Fruit fly (Drosophila melanogaster) whole organism, embryonic: ENCODE results near the gene yuri.

Experiments
- CG10267 ChIP-seq: fragments of 200-800 bp; sonication (Bioruptor generic); optimal IDR thresholded peaks from 2 replicates; lab custom pipeline; 2018; ENCODE audit warnings: missing biosample characterization, mild to moderate bottlenecking, missing genetic modification characterization, moderate library complexity
- CG13624 ChIP-seq: fragments of 200-800 bp; sonication (Bioruptor generic); optimal IDR thresholded peaks from 2 replicates; lab custom pipeline; 2016; ENCODE audit warnings: missing biosample characterization, missing genetic modification characterization
- CG1603 ChIP-seq: fragments of 200-800 bp; sonication (Bioruptor generic); optimal IDR thresholded peaks from 2 replicates; lab custom pipeline; 2019; ENCODE audit warnings: missing biosample characterization, mild to moderate bottlenecking, missing genetic modification characterization, moderate library complexity
- CG16779 ChIP-seq: fragments of 200-800 bp; sonication (Bioruptor generic); IDR thresholded peaks from 2 replicates; pipeline ENCODE4 v1.3.6; 2022; ENCODE audit warnings: missing biosample characterization, missing genetic modification characterization
- CG16863 ChIP-seq: fragments of 200-800 bp; sonication (Bioruptor generic); optimal IDR thresholded peaks from 3 replicates; lab custom pipeline; 2016; ENCODE audit warnings: missing biosample characterization, missing genetic modification characterization
- CG17612 ChIP-seq: fragments of 200-800 bp; sonication (Bioruptor generic); IDR thresholded peaks from 2 replicates; pipeline ENCODE4 v1.3.6; 2022; ENCODE audit warnings: missing biosample characterization, missing genetic modification characterization
- CG18764 ChIP-seq: fragments of 200-800 bp; sonication (Bioruptor generic); optimal IDR thresholded peaks from 3 replicates; lab custom pipeline; 2016; ENCODE audit warnings: missing biosample characterization, missing genetic modification characterization
- CG2202 ChIP-seq: fragments of 200-800 bp; sonication (Bioruptor generic); optimal IDR thresholded peaks from 2 replicates; lab custom pipeline; 2018; ENCODE audit warnings: missing biosample characterization, mild to moderate bottlenecking, missing genetic modification characterization
- CG31365 ChIP-seq: fragments of 200-800 bp; sonication (Bioruptor generic); optimal IDR thresholded peaks from 2 replicates; lab custom pipeline; 2018; ENCODE audit warnings: missing biosample characterization, mild to moderate bottlenecking, missing genetic modification characterization
- CG4854 ChIP-seq: fragments of 200-800 bp; sonication (Bioruptor generic); optimal IDR thresholded peaks from 2 replicates; lab custom pipeline; 2016; ENCODE audit warnings: missing biosample characterization, missing genetic modification characterization, inconsistent platforms
- CG6683 ChIP-seq: fragments of 200-800 bp; sonication (Bioruptor generic); optimal IDR thresholded peaks from 2 replicates; lab custom pipeline; 2017; ENCODE audit warnings: missing biosample characterization, mild to moderate bottlenecking, missing genetic modification characterization, missing genetic modification reagents
- CG6765 ChIP-seq: fragments of 200-800 bp; sonication (Bioruptor generic); optimal IDR thresholded peaks from 3 replicates; lab custom pipeline; 2017; ENCODE audit warnings: missing biosample characterization, mild to moderate bottlenecking, missing genetic modification characterization
- CG7745 ChIP-seq: fragments of 200-800 bp; sonication (Bioruptor generic); optimal IDR thresholded peaks from 2 replicates; lab custom pipeline; 2018; ENCODE audit warnings: missing biosample characterization, mild to moderate bottlenecking, missing genetic modification characterization, moderate library complexity
- CG7928 ChIP-seq: fragments of 200-800 bp; sonication (Bioruptor generic); optimal IDR thresholded peaks from 2 replicates; lab custom pipeline; 2017; ENCODE audit warnings: missing biosample characterization, mild to moderate bottlenecking, missing genetic modification characterization
- CG7987 ChIP-seq: fragments of 200-800 bp; sonication (Bioruptor generic); optimal IDR thresholded peaks from 2 replicates; lab custom pipeline; 2018; ENCODE audit warnings: missing biosample characterization, mild to moderate bottlenecking, missing genetic modification characterization, moderate library complexity
- CG8359 ChIP-seq: fragments of 200-800 bp; sonication (Bioruptor generic); optimal IDR thresholded peaks from 2 replicates; lab custom pipeline; 2017; ENCODE audit warnings: missing biosample characterization, mild to moderate bottlenecking, missing genetic modification characterization, borderline replicate concordance
- Doc2 ChIP-seq: fragments of 200-800 bp; sonication (Bioruptor generic); IDR thresholded peaks from 2 replicates; pipeline ENCODE4 v1.3.6; 2022; ENCODE audit warnings: missing biosample characterization, missing genetic modification characterization
- Eip74EF ChIP-seq, 2 experiments: fragments of 200-800 bp in 1 of 2; fragments of >200 bp in 1 of 2; sonication (Bioruptor generic) in 1 of 2; optimal IDR thresholded peaks; 2 replicates each; lab custom pipeline; 2017 to 2019; ENCODE audit warnings: missing biosample characterization in 2 of 2, missing genetic modification characterization in 2 of 2, mild to moderate bottlenecking in 1 of 2, moderate library complexity in 1 of 2
- Ets65A ChIP-seq: fragments of 200-800 bp; sonication (Bioruptor generic); peaks from one replicate; lab custom pipeline; 2016; ENCODE audit warnings: missing biosample characterization, missing genetic modification characterization
- Kr ChIP-seq: fragments of 200-800 bp; sonication (Bioruptor generic); optimal IDR thresholded peaks from 2 replicates; lab custom pipeline; 2017; ENCODE audit warnings: missing biosample characterization, mild to moderate bottlenecking, missing genetic modification characterization
- Med ChIP-seq: fragments of 200-800 bp; sonication (Bioruptor generic); peaks from one replicate; lab custom pipeline; 2016; ENCODE audit warnings: missing biosample characterization, missing genetic modification characterization, mild to moderate bottlenecking, inconsistent platforms, moderate library complexity
- Poxn ChIP-seq: fragments of 200-800 bp; sonication (Bioruptor generic); IDR thresholded peaks from 2 replicates; pipeline ENCODE4 v1.3.6; 2022; ENCODE audit warnings: missing biosample characterization, missing genetic modification characterization
- Tbp ChIP-seq: fragments of >200 bp; optimal IDR thresholded peaks from 2 replicates; lab custom pipeline; 2018; ENCODE audit warnings: missing biosample characterization, missing genetic modification characterization
- ac ChIP-seq: fragments of 200-800 bp; sonication (Bioruptor generic); optimal IDR thresholded peaks from 3 replicates; lab custom pipeline; 2017; ENCODE audit warnings: missing biosample characterization, mild to moderate bottlenecking, missing genetic modification characterization
- ato ChIP-seq: fragments of 200-800 bp; sonication (Bioruptor generic); IDR thresholded peaks from 2 replicates; pipeline ENCODE4 v1.3.6; 2022; ENCODE audit warnings: missing biosample characterization, missing genetic modification characterization; ENCODE audit not compliant: partially characterized antibody
- bbx ChIP-seq: fragments of 200-800 bp; sonication (Bioruptor generic); IDR thresholded peaks from 2 replicates; pipeline ENCODE4 v1.3.6; 2022; ENCODE audit warnings: missing biosample characterization, missing genetic modification characterization; ENCODE audit not compliant: partially characterized antibody
- cas ChIP-seq: fragments of 200-800 bp; sonication (Bioruptor generic); IDR thresholded peaks from 2 replicates; pipeline ENCODE4 v1.3.6; 2022; ENCODE audit warnings: missing biosample characterization, missing genetic modification characterization
- caup ChIP-seq: fragments of 200-800 bp; sonication (Bioruptor generic); optimal IDR thresholded peaks from 3 replicates; lab custom pipeline; 2017; ENCODE audit warnings: missing biosample characterization, mild to moderate bottlenecking, missing genetic modification characterization, moderate library complexity; ENCODE audit not compliant: severe bottlenecking
- dati ChIP-seq: fragments of 200-800 bp; sonication (Bioruptor generic); IDR thresholded peaks from 2 replicates; pipeline ENCODE4 v1.3.6; 2022; ENCODE audit warnings: missing biosample characterization, missing genetic modification characterization
- dmrt99B ChIP-seq: fragments of 200-800 bp; sonication (Bioruptor generic); optimal IDR thresholded peaks from 2 replicates; lab custom pipeline; 2018; ENCODE audit warnings: missing biosample characterization, mild to moderate bottlenecking, missing genetic modification characterization, moderate library complexity
- emc ChIP-seq: fragments of 200-800 bp; sonication (Bioruptor generic); optimal IDR thresholded peaks from 2 replicates; lab custom pipeline; 2016; ENCODE audit warnings: missing biosample characterization, missing genetic modification characterization
- gcm ChIP-seq: fragments of 200-800 bp; sonication (Bioruptor generic); optimal IDR thresholded peaks from 2 replicates; lab custom pipeline; 2019; ENCODE audit warnings: missing biosample characterization, mild to moderate bottlenecking, missing genetic modification characterization, moderate library complexity
- gcm2 ChIP-seq: fragments of 200-800 bp; sonication (Bioruptor generic); optimal IDR thresholded peaks from 2 replicates; lab custom pipeline; 2016; ENCODE audit warnings: missing biosample characterization, missing genetic modification characterization
- gem ChIP-seq: fragments of 200-800 bp; sonication (Bioruptor generic); optimal IDR thresholded peaks from 2 replicates; lab custom pipeline; 2019; ENCODE audit warnings: missing biosample characterization, mild to moderate bottlenecking, missing genetic modification characterization, moderate library complexity
- gfzf ChIP-seq: fragments of 200-800 bp; sonication (Bioruptor generic); optimal IDR thresholded peaks from 2 replicates; lab custom pipeline; 2016; ENCODE audit warnings: missing biosample characterization, mild to moderate bottlenecking, missing genetic modification characterization, moderate library complexity
- grn ChIP-seq: fragments of 200-800 bp; sonication (Bioruptor generic); optimal IDR thresholded peaks from 3 replicates; lab custom pipeline; 2017; ENCODE audit warnings: missing biosample characterization, missing genetic modification characterization
- gro ChIP-seq: fragments of 200-800 bp; sonication (Bioruptor generic); optimal IDR thresholded peaks from 2 replicates; lab custom pipeline; 2016; ENCODE audit warnings: missing biosample characterization, missing genetic modification characterization
- jumu ChIP-seq: fragments of 200-800 bp; sonication (Bioruptor generic); optimal IDR thresholded peaks from 3 replicates; lab custom pipeline; 2016; ENCODE audit warnings: missing biosample characterization, missing genetic modification characterization
- kah ChIP-seq: fragments of 200-800 bp; sonication (Bioruptor generic); optimal IDR thresholded peaks from 2 replicates; lab custom pipeline; 2018; ENCODE audit warnings: missing biosample characterization, mild to moderate bottlenecking, missing genetic modification characterization
- lab ChIP-seq: fragments of 200-800 bp; sonication (Bioruptor generic); optimal IDR thresholded peaks from 3 replicates; lab custom pipeline; 2017; ENCODE audit warnings: missing biosample characterization, missing genetic modification characterization, mild to moderate bottlenecking, moderate library complexity, missing genetic modification reagents
- nom ChIP-seq: fragments of 200-800 bp; sonication (Bioruptor generic); optimal IDR thresholded peaks from 2 replicates; lab custom pipeline; 2017; ENCODE audit warnings: missing biosample characterization, missing genetic modification characterization, mild to moderate bottlenecking, moderate library complexity, missing genetic modification reagents
- org-1 ChIP-seq: fragments of 200-800 bp; sonication (Bioruptor generic); optimal IDR thresholded peaks from 2 replicates; lab custom pipeline; 2017; ENCODE audit warnings: missing biosample characterization, missing genetic modification characterization
- rib ChIP-seq: fragments of 200-800 bp; sonication (Bioruptor generic); IDR thresholded peaks from 2 replicates; pipeline ENCODE4 v1.3.6; 2022; ENCODE audit warnings: missing biosample characterization, missing genetic modification characterization
- scrt ChIP-seq: fragments of 200-800 bp; sonication (Bioruptor generic); optimal IDR thresholded peaks from 2 replicates; lab custom pipeline; 2018; ENCODE audit warnings: missing biosample characterization, mild to moderate bottlenecking, missing genetic modification characterization, moderate library complexity
- sisA ChIP-seq: fragments of 200-800 bp; sonication (Bioruptor generic); IDR thresholded peaks from 2 replicates; pipeline ENCODE4 v1.3.6; 2022; ENCODE audit warnings: missing biosample characterization, missing genetic modification characterization
- tin ChIP-seq: fragments of 200-800 bp; sonication (Bioruptor generic); optimal IDR thresholded peaks from 3 replicates; lab custom pipeline; 2016; ENCODE audit warnings: missing biosample characterization, missing genetic modification characterization
- vnd ChIP-seq: fragments of 200-800 bp; sonication (Bioruptor generic); IDR thresholded peaks from 3 replicates; pipeline ENCODE4 v1.3.6; 2022; ENCODE audit warnings: missing biosample characterization, missing genetic modification characterization; ENCODE audit not compliant: partially characterized antibody
- wek ChIP-seq: fragments of 200-800 bp; sonication (Bioruptor generic); optimal IDR thresholded peaks from 3 replicates; lab custom pipeline; 2018; ENCODE audit warnings: missing biosample characterization, mild to moderate bottlenecking, missing genetic modification characterization, moderate library complexity

Gene yuri

dm6 chr2L:15248163-15249005, 16.1 kb downstream of the yuri start, which contains the start of gene dao (continued):
- TF ChIP-seq CG16779 (GFP tag; lab: Robert Waterston, UW) (0 out of 2 replicates have a peak, but pooled peaks have one; percentile 2), grn (GFP tag; lab: Kevin White, UChicago) (no peak), Med (no peak), CG18764 (GFP tag; lab: Kevin White, UChicago) (no peak), ac (GFP tag; lab: Kevin White, UChicago) (no peak), dati (GFP tag; lab: Robert Waterston, UW) (no peak), CG2202 (tag; lab: Kevin White, UChicago) (no peak), CG1603 (peak; percentile 23), caup (peak; percentile 1), CG7745 (tag; lab: Kevin White, UChicago) (no peak), gro (no peak), CG7987 (no peak), gcm (GFP tag; lab: Kevin White, UChicago) (no peak), gcm2 (GFP tag; lab: Kevin White, UChicago) (no peak), gfzf (GFP tag; lab: Kevin White, UChicago) (peak; percentile 20), cas (GFP tag; lab: Robert Waterston, UW) (no peak), Kr (GFP tag; lab: Kevin White, UChicago) (no peak), Eip74EF (GFP tag; optimal IDR thresholded peaks at IDR 0.05; lab: Kevin White, UChicago) (no peak), emc (no peak), sisA (GFP tag; lab: Robert Waterston, UW) (peak; percentile 47), nom (no peak), CG6765 (GFP tag; lab: Kevin White, UChicago) (no peak), tin (GFP tag; lab: Kevin White, UChicago) (peak; percentile 68), CG7928 (GFP tag; lab: Kevin White, UChicago) (peak; percentile 80), org-1 (no peak), CG10267 (peak; percentile 38), CG6683 (GFP tag; lab: Kevin White, UChicago) (no peak), CG31365 (tag; lab: Kevin White, UChicago) (no peak), lab (peak; percentile 18), CG8359 (GFP tag; lab: Kevin White, UChicago) (no peak), vnd (GFP tag; lab: Robert Waterston, UW) (peak; percentile 67), CG16863 (no peak), Ets65A (GFP tag; lab: Kevin White, UChicago) (peak; percentile 97), wek (GFP tag; lab: Kevin White, UChicago) (no peak), kah (GFP tag; lab: Kevin White, UChicago) (no peak), Poxn (GFP tag; lab: Robert Waterston, UW) (no peak), CG13624 (GFP tag; lab: Kevin White, UChicago) (peak; percentile 37), CG17612 (GFP tag; lab: Robert Waterston, UW) (no peak), gem (tag; lab: Kevin White, UChicago) (peak; percentile 75), bbx (GFP tag; lab: Robert Waterston, UW) (peak; percentile 78), jumu (no peak), Doc2 (GFP tag; lab: Robert Waterston, UW) (no peak), rib (GFP tag; lab: Robert Waterston, UW) (no peak), Tbp (GFP tag; lab: Kevin White, UChicago) (no peak), ato (peak; percentile 41; the same call in 1 of the 2 replicates), scrt (GFP tag; lab: Kevin White, UChicago) (no peak), CG4854 (GFP tag; lab: Kevin White, UChicago) (no peak), dmrt99B (tag; lab: Kevin White, UChicago) (peak; percentile 33)
